Worm (Caenorhabditis elegans) whole organism, late embryonic: Measurements from ENCODE around the gene F58A6.9.

Source experiments
- F13H6.1 ChIP-seq: sonication (generic microtip); optimal IDR thresholded peaks from 2 replicates; lab custom pipeline; 2016; ENCODE audit warnings: missing genetic modification characterization, missing compliant biosample characterization
- Y22D7AL.16 ChIP-seq: sonication (generic microtip); optimal IDR thresholded peaks from 2 replicates; lab custom pipeline; 2016; ENCODE audit warnings: missing genetic modification characterization, missing compliant biosample characterization
- ets-4 ChIP-seq: sonication (generic microtip); optimal IDR thresholded peaks from 2 replicates; lab custom pipeline; 2016; ENCODE audit warnings: missing genetic modification characterization, missing compliant biosample characterization
- eyg-1 ChIP-seq: sonication (generic microtip); optimal IDR thresholded peaks from 2 replicates; lab custom pipeline; 2016; ENCODE audit warnings: missing genotype, missing genetic modification characterization, missing compliant biosample characterization
- fax-1 ChIP-seq: sonication (generic microtip); optimal IDR thresholded peaks from 2 replicates; lab custom pipeline; 2016; ENCODE audit warnings: missing genotype, missing genetic modification characterization, missing compliant biosample characterization
- hlh-13 ChIP-seq: fragments of 200-800 bp; sonication (Bioruptor generic); optimal IDR thresholded peaks from 2 replicates; lab custom pipeline; 2018; ENCODE audit warnings: mild to moderate bottlenecking, missing genetic modification characterization, missing compliant biosample characterization
- hlh-30 ChIP-seq: sonication (generic microtip); optimal IDR thresholded peaks from 2 replicates; lab custom pipeline; 2017; ENCODE audit warnings: antibody characterized with exemption, missing genetic modification characterization, missing compliant biosample characterization; ENCODE audit not compliant: insufficient read depth
- lin-11 ChIP-seq: fragments of 200-800 bp; sonication (Bioruptor generic); optimal IDR thresholded peaks from 2 replicates; lab custom pipeline; 2018; ENCODE audit warnings: mild to moderate bottlenecking, missing genetic modification characterization, missing compliant biosample characterization
- pqm-1 ChIP-seq: sonication (generic microtip); optimal IDR thresholded peaks from 2 replicates; lab custom pipeline; 2016; ENCODE audit warnings: missing genetic modification characterization, missing compliant biosample characterization

- no peak for TF ChIP-seq ets-4
- no peak for TF ChIP-seq eyg-1
- no peak for TF ChIP-seq pqm-1
- TF ChIP-seq hlh-30 (tag; lab: Kevin White, UChicago) = no peak
- TF ChIP-seq Y22D7AL.16 (tag; lab: Kevin White, UChicago) = no peak
- TF ChIP-seq F13H6.1 (tag; lab: Kevin White, UChicago) = no peak
- TF ChIP-seq lin-11 (tag; lab: Kevin White, UChicago) = no peak
- no peak for TF ChIP-seq hlh-13 (GFP tag; lab: Kevin White, UChicago)
- TF ChIP-seq fax-1 = no peak
Observed at ce11 chrII:5109693-5110092, 49.0 kb downstream of the F58A6.9 start, which contains the start of gene F09C12.2.
